Worm (Caenorhabditis elegans) whole organism, L4/young adult: Measurements from ENCODE around the gene T05C1.2.
A peak's percentile ranks its signal among the peaks of the same experiment; 100 is the strongest.

Source experiments
- W03F9.2 ChIP-seq: fragments of 150-350 bp; optimal IDR thresholded peaks from 2 replicates; lab custom pipeline; 2014; ENCODE audit warnings: missing biosample characterization, missing genetic modification characterization
- dao-5 ChIP-seq: sonication (generic microtip); optimal IDR thresholded peaks from 2 replicates; lab custom pipeline; 2016; ENCODE audit warnings: missing genotype, missing genetic modification characterization, moderate library complexity, missing compliant biosample characterization
- him-1 ChIP-seq: sonication (generic microtip); optimal IDR thresholded peaks from 2 replicates; lab custom pipeline; 2016; ENCODE audit warnings: missing genotype, missing genetic modification reagents, missing genetic modification characterization, missing compliant biosample characterization

The T05C1.2 gene

ce11 chrII:4482021-4482420 is at the start of gene T05C1.2:
TSS of gene T05C1.2 (minus strand) at chrII:4482121.
- TF ChIP-seq dao-5 (tag; lab: Kevin White, UChicago), result no peak
- TF ChIP-seq W03F9.2, result no peak
- TF ChIP-seq him-1 (tag; lab: Kevin White, UChicago), result no peak

ce11 chrII:4527800-4528199 is 45.9 kb upstream of the T05C1.2 start, which contains the start of gene sra-35:
TSS of gene sra-35 (minus strand) at chrII:4527900.
- TF ChIP-seq him-1 (tag; lab: Kevin White, UChicago) (no peak), W03F9.2 (no peak), dao-5 (tag; lab: Kevin White, UChicago) (no peak)

ce11 chrII:4525185-4525584 is 43.3 kb upstream of the T05C1.2 start:
- TF ChIP-seq dao-5 (tag; lab: Kevin White, UChicago), result no peak
- TF ChIP-seq W03F9.2, result no peak
- no peak for TF ChIP-seq him-1 (tag; lab: Kevin White, UChicago)

ce11 chrII:4523122-4523672 is 41.3 kb upstream of the T05C1.2 start, which contains the start of the genes B0304.4 and B0304.2:
TSS of gene B0304.4 (minus strand) at chrII:4523222.
TSS of gene B0304.2 (plus strand) at chrII:4523622.
- TF ChIP-seq dao-5 (tag; lab: Kevin White, UChicago) (no peak), W03F9.2 (no peak), him-1 (tag; lab: Kevin White, UChicago) (no peak)

- TF ChIP-seq him-1 (tag; lab: Kevin White, UChicago) (no peak), W03F9.2 (no peak), dao-5 (tag; lab: Kevin White, UChicago) (no peak)
Observed at ce11 chrII:4519976-4520594, 38.2 kb upstream of the T05C1.2 start.

ce11 chrII:4518300-4518907 is 36.5 kb upstream of the T05C1.2 start, which contains the start of gene hlh-1:
TSS of gene hlh-1 (plus strand) at chrII:4518574.
- TF ChIP-seq W03F9.2, result no peak
- no peak for TF ChIP-seq dao-5 (tag; lab: Kevin White, UChicago)
- TF ChIP-seq him-1 (tag; lab: Kevin White, UChicago), result no peak

- TF ChIP-seq W03F9.2, result no peak
- no peak for TF ChIP-seq dao-5 (tag; lab: Kevin White, UChicago)
- no peak for TF ChIP-seq him-1 (tag; lab: Kevin White, UChicago)
Observed at ce11 chrII:4517254-4517653, 35.3 kb upstream of the T05C1.2 start.

- no peak for TF ChIP-seq W03F9.2
Observed at ce11 chrII:4516291-4516690, 34.4 kb upstream of the T05C1.2 start.

- TF ChIP-seq dao-5 (tag; lab: Kevin White, UChicago) (no peak), him-1 (tag; lab: Kevin White, UChicago) (no peak), W03F9.2 (no peak)
Observed at ce11 chrII:4511911-4512310, 30.0 kb upstream of the T05C1.2 start, which contains the start of gene cyp-23A1. TSS of gene cyp-23A1 (plus strand) at chrII:4512211.

ce11 chrII:4510684-4511083 is 28.8 kb upstream of the T05C1.2 start:
- TF ChIP-seq W03F9.2, result no peak

ce11 chrII:4507669-4508068 is 25.7 kb upstream of the T05C1.2 start:
- TF ChIP-seq him-1 (tag; lab: Kevin White, UChicago), result no peak
- TF ChIP-seq W03F9.2, result no peak
- TF ChIP-seq dao-5 (tag; lab: Kevin White, UChicago), result no peak

ce11 chrII:4506552-4507291 is 24.8 kb upstream of the T05C1.2 start:
- TF ChIP-seq him-1 (tag; lab: Kevin White, UChicago), result peak; percentile 67
- TF ChIP-seq W03F9.2, result peak; percentile 20
- TF ChIP-seq dao-5 (tag; lab: Kevin White, UChicago), result no peak

- no peak for TF ChIP-seq dao-5 (tag; lab: Kevin White, UChicago)
- TF ChIP-seq W03F9.2, result no peak
- TF ChIP-seq him-1 (tag; lab: Kevin White, UChicago), result no peak
Observed at ce11 chrII:4505097-4505626, 23.2 kb upstream of the T05C1.2 start, which contains the start of gene camt-1. TSS of gene camt-1 (minus strand) at chrII:4505147.

- no peak for TF ChIP-seq him-1 (tag; lab: Kevin White, UChicago)
- TF ChIP-seq dao-5 (tag; lab: Kevin White, UChicago), result no peak
- TF ChIP-seq W03F9.2, result no peak
Observed at ce11 chrII:4495844-4496243, 13.9 kb upstream of the T05C1.2 start.
